Worm (Caenorhabditis elegans): ENCODE results near the gene set-9.

set-9 gene

ce11 chrIV:4307227-4307946 is at the start of gene set-9:
TSS of gene set-9 (plus strand) at chrIV:4307896.
- no peak for TF ChIP-seq ztf-29 (GFP tag; IDR thresholded peaks at IDR 0.05)
- TF ChIP-seq ztf-23 (GFP tag; IDR thresholded peaks at IDR 0.05) = no peak
- no peak for TF ChIP-seq ref-1 (GFP tag; conservative IDR thresholded peaks at IDR 0.05)
- no peak for TF ChIP-seq T22C8.4 (GFP tag; IDR thresholded peaks at IDR 0.05)
- TF ChIP-seq klf-2 (GFP tag; conservative IDR thresholded peaks at IDR 0.05) = no peak
- TF ChIP-seq tab-1 (GFP tag; IDR thresholded peaks at IDR 0.05) = no peak
- TF ChIP-seq cog-1 (tag; optimal IDR thresholded peaks at IDR 0.05) = no peak
- no peak for TF ChIP-seq flt-1 (GFP tag; IDR thresholded peaks at IDR 0.05)
- TF ChIP-seq med-1 (GFP tag; optimal IDR thresholded peaks at IDR 0.05; ENCODE audit: insufficient read depth) = no peak

- TF ChIP-seq cog-1 (tag; optimal IDR thresholded peaks at IDR 0.05) (no peak), flt-1 (GFP tag; IDR thresholded peaks at IDR 0.05) (no peak), ztf-29 (GFP tag; IDR thresholded peaks at IDR 0.05) (no peak)
Observed at ce11 chrIV:4259433-4259832, 48.3 kb upstream of the set-9 start.

ce11 chrIV:4262993-4263392 is 44.7 kb upstream of the set-9 start, which contains the start of gene col-33:
TSS of gene col-33 (plus strand) at chrIV:4263293.
- TF ChIP-seq ztf-29 (GFP tag; IDR thresholded peaks at IDR 0.05) (no peak), T22C8.4 (GFP tag; IDR thresholded peaks at IDR 0.05) (no peak), klf-2 (GFP tag; conservative IDR thresholded peaks at IDR 0.05) (no peak), flt-1 (GFP tag; IDR thresholded peaks at IDR 0.05) (no peak), tab-1 (GFP tag; IDR thresholded peaks at IDR 0.05) (no peak), cog-1 (tag; optimal IDR thresholded peaks at IDR 0.05) (no peak), med-1 (GFP tag; optimal IDR thresholded peaks at IDR 0.05; ENCODE audit: insufficient read depth) (no peak), ref-1 (GFP tag; conservative IDR thresholded peaks at IDR 0.05) (no peak)

- no peak for TF ChIP-seq tab-1 (GFP tag; IDR thresholded peaks at IDR 0.05)
- TF ChIP-seq T22C8.4 (GFP tag; IDR thresholded peaks at IDR 0.05) = no peak
- no peak for TF ChIP-seq cog-1 (tag; optimal IDR thresholded peaks at IDR 0.05)
Observed at ce11 chrIV:4264649-4265048, 43.0 kb upstream of the set-9 start.

- TF ChIP-seq ztf-29 (GFP tag; IDR thresholded peaks at IDR 0.05) = no peak
- no peak for TF ChIP-seq T22C8.4 (GFP tag; IDR thresholded peaks at IDR 0.05)
- TF ChIP-seq ref-1 (GFP tag; conservative IDR thresholded peaks at IDR 0.05) = no peak
- no peak for TF ChIP-seq ztf-23 (GFP tag; IDR thresholded peaks at IDR 0.05)
- no peak for TF ChIP-seq cog-1 (tag; optimal IDR thresholded peaks at IDR 0.05)
- no peak for TF ChIP-seq med-1 (GFP tag; optimal IDR thresholded peaks at IDR 0.05; ENCODE audit: insufficient read depth)
- no peak for TF ChIP-seq tab-1 (GFP tag; IDR thresholded peaks at IDR 0.05)
- no peak for TF ChIP-seq flt-1 (GFP tag; IDR thresholded peaks at IDR 0.05)
- TF ChIP-seq klf-2 (GFP tag; conservative IDR thresholded peaks at IDR 0.05) = no peak
Observed at ce11 chrIV:4265224-4265623, 42.5 kb upstream of the set-9 start, which contains the start of gene F36A4.5. TSS of gene F36A4.5 (plus strand) at chrIV:4265524.

- TF ChIP-seq ref-1 (GFP tag; conservative IDR thresholded peaks at IDR 0.05) (no peak), cog-1 (tag; optimal IDR thresholded peaks at IDR 0.05) (no peak), ztf-29 (GFP tag; IDR thresholded peaks at IDR 0.05) (no peak), klf-2 (GFP tag; conservative IDR thresholded peaks at IDR 0.05) (no peak), tab-1 (GFP tag; IDR thresholded peaks at IDR 0.05) (no peak), T22C8.4 (GFP tag; IDR thresholded peaks at IDR 0.05) (no peak), ztf-23 (GFP tag; IDR thresholded peaks at IDR 0.05) (no peak), flt-1 (GFP tag; IDR thresholded peaks at IDR 0.05) (no peak), med-1 (GFP tag; optimal IDR thresholded peaks at IDR 0.05; ENCODE audit: insufficient read depth) (no peak)
Observed at ce11 chrIV:4265951-4266350, 41.7 kb upstream of the set-9 start.

- no peak for TF ChIP-seq cog-1 (tag; optimal IDR thresholded peaks at IDR 0.05)
- no peak for TF ChIP-seq ztf-29 (GFP tag; IDR thresholded peaks at IDR 0.05)
- TF ChIP-seq T22C8.4 (GFP tag; IDR thresholded peaks at IDR 0.05) = no peak
- TF ChIP-seq ref-1 (GFP tag; conservative IDR thresholded peaks at IDR 0.05) = no peak
- no peak for TF ChIP-seq klf-2 (GFP tag; conservative IDR thresholded peaks at IDR 0.05)
- TF ChIP-seq ztf-23 (GFP tag; IDR thresholded peaks at IDR 0.05) = no peak
- no peak for TF ChIP-seq med-1 (GFP tag; optimal IDR thresholded peaks at IDR 0.05; ENCODE audit: insufficient read depth)
- no peak for TF ChIP-seq flt-1 (GFP tag; IDR thresholded peaks at IDR 0.05)
- no peak for TF ChIP-seq tab-1 (GFP tag; IDR thresholded peaks at IDR 0.05)
Observed at ce11 chrIV:4267320-4267719, 40.4 kb upstream of the set-9 start, which contains the start of gene F36A4.4. TSS of gene F36A4.4 (plus strand) at chrIV:4267620.

ce11 chrIV:4269308-4269707 is 38.4 kb upstream of the set-9 start, which contains the start of gene F36A4.3:
TSS of gene F36A4.3 (plus strand) at chrIV:4269608.
- TF ChIP-seq flt-1 (GFP tag; IDR thresholded peaks at IDR 0.05) (no peak), T22C8.4 (GFP tag; IDR thresholded peaks at IDR 0.05) (no peak), tab-1 (GFP tag; IDR thresholded peaks at IDR 0.05) (no peak), ztf-29 (GFP tag; IDR thresholded peaks at IDR 0.05) (no peak), med-1 (GFP tag; optimal IDR thresholded peaks at IDR 0.05; ENCODE audit: insufficient read depth) (no peak), ztf-23 (GFP tag; IDR thresholded peaks at IDR 0.05) (no peak), klf-2 (GFP tag; conservative IDR thresholded peaks at IDR 0.05) (no peak), cog-1 (tag; optimal IDR thresholded peaks at IDR 0.05) (no peak), ref-1 (GFP tag; conservative IDR thresholded peaks at IDR 0.05) (no peak)

- TF ChIP-seq ztf-23 (GFP tag; IDR thresholded peaks at IDR 0.05) (no peak), med-1 (GFP tag; optimal IDR thresholded peaks at IDR 0.05; ENCODE audit: insufficient read depth) (no peak), tab-1 (GFP tag; IDR thresholded peaks at IDR 0.05) (no peak), klf-2 (GFP tag; conservative IDR thresholded peaks at IDR 0.05) (no peak), ztf-29 (GFP tag; IDR thresholded peaks at IDR 0.05) (no peak), ref-1 (GFP tag; conservative IDR thresholded peaks at IDR 0.05) (no peak), cog-1 (tag; optimal IDR thresholded peaks at IDR 0.05) (no peak), T22C8.4 (GFP tag; IDR thresholded peaks at IDR 0.05) (no peak), flt-1 (GFP tag; IDR thresholded peaks at IDR 0.05) (no peak)
Observed at ce11 chrIV:4270925-4271324, 36.8 kb upstream of the set-9 start, which contains the start of gene F36A4.2. TSS of gene F36A4.2 (plus strand) at chrIV:4271225.

- TF ChIP-seq flt-1 (GFP tag; IDR thresholded peaks at IDR 0.05) (no peak), ztf-23 (GFP tag; IDR thresholded peaks at IDR 0.05) (no peak), T22C8.4 (GFP tag; IDR thresholded peaks at IDR 0.05) (no peak), tab-1 (GFP tag; IDR thresholded peaks at IDR 0.05) (no peak), ztf-29 (GFP tag; IDR thresholded peaks at IDR 0.05) (no peak), cog-1 (tag; optimal IDR thresholded peaks at IDR 0.05) (no peak), med-1 (GFP tag; optimal IDR thresholded peaks at IDR 0.05; ENCODE audit: insufficient read depth) (no peak)
Observed at ce11 chrIV:4272167-4272566, 35.5 kb upstream of the set-9 start, which contains the start of gene F36A4.1. TSS of gene F36A4.1 (plus strand) at chrIV:4272467.

Data from whole organism, midembryonic.